Fruit fly (Drosophila melanogaster) whole organism, embryonic: ENCODE measurements around the gene Hph.
A peak's percentile ranks its signal among the peaks of the same experiment; 100 is the strongest.

Experiments
- Bdp1 ChIP-seq: fragments of 200-800 bp; sonication (Bioruptor generic); optimal IDR thresholded peaks from 3 replicates; lab custom pipeline; 2016; ENCODE audit warnings: missing biosample characterization, missing genetic modification characterization
- CG10654 ChIP-seq: fragments of 200-800 bp; sonication (Bioruptor generic); optimal IDR thresholded peaks from 2 replicates; lab custom pipeline; 2016; ENCODE audit warnings: missing biosample characterization, missing genetic modification characterization
- CG11093 ChIP-seq: fragments of 200-800 bp; sonication (Bioruptor generic); IDR thresholded peaks from 3 replicates; pipeline ENCODE4 v1.3.6; 2022; ENCODE audit warnings: missing biosample characterization, missing genetic modification characterization
- CG11456 ChIP-seq: fragments of 200-800 bp; sonication (Bioruptor generic); IDR thresholded peaks from 3 replicates; pipeline ENCODE4 v1.3.6; 2022; ENCODE audit warnings: missing biosample characterization, missing genetic modification characterization
- CG13894 ChIP-seq: fragments of 200-800 bp; sonication (Bioruptor generic); optimal IDR thresholded peaks from 3 replicates; lab custom pipeline; 2018; ENCODE audit warnings: missing biosample characterization, mild to moderate bottlenecking, missing genetic modification characterization, moderate library complexity
- CG1602 ChIP-seq: fragments of 200-800 bp; sonication (Bioruptor generic); optimal IDR thresholded peaks from 3 replicates; lab custom pipeline; 2016; ENCODE audit warnings: missing biosample characterization, missing genetic modification characterization
- CG17186 ChIP-seq: fragments of 200-800 bp; sonication (Bioruptor generic); optimal IDR thresholded peaks from 3 replicates; lab custom pipeline; 2017; ENCODE audit warnings: missing biosample characterization, missing genetic modification reagents, missing genetic modification characterization
- CG17912 ChIP-seq: fragments of 200-800 bp; sonication (Bioruptor generic); optimal IDR thresholded peaks from 2 replicates; lab custom pipeline; 2018; ENCODE audit warnings: missing biosample characterization, mild to moderate bottlenecking, missing genetic modification characterization
- CG1792 ChIP-seq: fragments of 200-800 bp; sonication (Bioruptor generic); optimal IDR thresholded peaks from 2 replicates; lab custom pipeline; 2016; ENCODE audit warnings: missing biosample characterization, missing genetic modification characterization
- CG18262 ChIP-seq: fragments of 200-800 bp; optimal IDR thresholded peaks from 3 replicates; lab custom pipeline; 2019; ENCODE audit warnings: missing biosample characterization, mild to moderate bottlenecking, missing genetic modification characterization, moderate library complexity
- CG1832 ChIP-seq: fragments of 200-800 bp; sonication (Bioruptor generic); optimal IDR thresholded peaks from 2 replicates; lab custom pipeline; 2017; ENCODE audit warnings: missing biosample characterization, mild to moderate bottlenecking, missing genetic modification characterization, inconsistent platforms
- CG2129 ChIP-seq: fragments of 200-800 bp; sonication (Bioruptor generic); IDR thresholded peaks from 2 replicates; pipeline ENCODE4 v1.3.6; 2022; ENCODE audit warnings: missing biosample characterization, missing genetic modification characterization; ENCODE audit not compliant: partially characterized antibody
- CG31441 ChIP-seq: fragments of 200-800 bp; sonication (Bioruptor generic); IDR thresholded peaks from 2 replicates; pipeline ENCODE4 v1.3.6; 2022; ENCODE audit warnings: missing biosample characterization, missing genetic modification characterization
- CG34224 ChIP-seq: fragments of 200-800 bp; sonication (Bioruptor generic); IDR thresholded peaks from 3 replicates; pipeline ENCODE4 v1.3.6; 2022; ENCODE audit warnings: missing biosample characterization, missing genetic modification characterization; ENCODE audit not compliant: partially characterized antibody
- CG43689 ChIP-seq: fragments of 200-800 bp; sonication (Bioruptor generic); IDR thresholded peaks from 2 replicates; pipeline ENCODE4 v1.3.6; 2022; ENCODE audit warnings: missing biosample characterization, missing genetic modification characterization
- CG4424 ChIP-seq: fragments of 200-800 bp; sonication (Bioruptor generic); optimal IDR thresholded peaks from 3 replicates; lab custom pipeline; 2016; ENCODE audit warnings: missing biosample characterization, missing genetic modification characterization
- CG4617 ChIP-seq: fragments of 200-800 bp; sonication (Bioruptor generic); optimal IDR thresholded peaks from 3 replicates; lab custom pipeline; 2016; ENCODE audit warnings: missing biosample characterization, missing genetic modification characterization, borderline replicate concordance
- CG6683 ChIP-seq: fragments of 200-800 bp; sonication (Bioruptor generic); optimal IDR thresholded peaks from 2 replicates; lab custom pipeline; 2017; ENCODE audit warnings: missing biosample characterization, mild to moderate bottlenecking, missing genetic modification characterization, missing genetic modification reagents
- CG6689 ChIP-seq: fragments of 200-800 bp; sonication (Bioruptor generic); IDR thresholded peaks from 2 replicates; pipeline ENCODE4 v1.3.6; 2022; ENCODE audit warnings: missing biosample characterization, missing genetic modification characterization
- CG7928 ChIP-seq: fragments of 200-800 bp; sonication (Bioruptor generic); optimal IDR thresholded peaks from 2 replicates; lab custom pipeline; 2017; ENCODE audit warnings: missing biosample characterization, mild to moderate bottlenecking, missing genetic modification characterization
- CG7987 ChIP-seq: fragments of 200-800 bp; sonication (Bioruptor generic); optimal IDR thresholded peaks from 2 replicates; lab custom pipeline; 2018; ENCODE audit warnings: missing biosample characterization, mild to moderate bottlenecking, missing genetic modification characterization, moderate library complexity
- CG8089 ChIP-seq: fragments of 200-800 bp; sonication (Bioruptor generic); optimal IDR thresholded peaks from 3 replicates; lab custom pipeline; 2016; ENCODE audit warnings: missing biosample characterization, missing genetic modification characterization
- D19A ChIP-seq: fragments of 200-800 bp; optimal IDR thresholded peaks from 3 replicates; lab custom pipeline; 2019; ENCODE audit warnings: missing biosample characterization, mild to moderate bottlenecking, missing genetic modification characterization, moderate library complexity
- D19B ChIP-seq: fragments of 200-800 bp; sonication (Bioruptor generic); optimal IDR thresholded peaks from 2 replicates; lab custom pipeline; 2017; ENCODE audit warnings: missing biosample characterization, mild to moderate bottlenecking, missing genetic modification characterization
- Dad ChIP-seq: fragments of 200-800 bp; sonication (Bioruptor generic); optimal IDR thresholded peaks from 3 replicates; lab custom pipeline; 2016; ENCODE audit warnings: missing biosample characterization, missing genetic modification characterization
- Dfd ChIP-seq, 2 experiments: fragments of >200 bp; optimal IDR thresholded peaks; 2 replicates each; lab custom pipeline; 2017; ENCODE audit warnings: missing biosample characterization in 2 of 2, missing genetic modification characterization in 2 of 2
- Dll ChIP-seq: fragments of 200-800 bp; sonication (Bioruptor generic); IDR thresholded peaks from 4 replicates; pipeline ENCODE4 v1.3.6; 2022; ENCODE audit warnings: missing biosample characterization, missing genetic modification characterization; ENCODE audit not compliant: partially characterized antibody
- Fer2 ChIP-seq: fragments of 200-800 bp; sonication (Bioruptor generic); optimal IDR thresholded peaks from 2 replicates; lab custom pipeline; 2018; ENCODE audit warnings: missing biosample characterization, mild to moderate bottlenecking, missing genetic modification characterization, moderate library complexity
- HLH3B ChIP-seq: fragments of 200-800 bp; sonication (Bioruptor generic); IDR thresholded peaks from 2 replicates; pipeline ENCODE4 v1.3.6; 2022; ENCODE audit warnings: missing biosample characterization, missing genetic modification characterization
- Lpt ChIP-seq: fragments of >200 bp; optimal IDR thresholded peaks from 2 replicates; lab custom pipeline; 2018; ENCODE audit warnings: missing biosample characterization, missing genetic modification characterization
- Sry-β ChIP-seq: fragments of 200-800 bp; sonication (Bioruptor generic); optimal IDR thresholded peaks from 2 replicates; lab custom pipeline; 2018; ENCODE audit warnings: missing biosample characterization, mild to moderate bottlenecking, missing genetic modification characterization, moderate library complexity
- ash1 ChIP-seq: fragments of 200-800 bp; sonication (Bioruptor generic); optimal IDR thresholded peaks from 2 replicates; lab custom pipeline; 2018; ENCODE audit warnings: missing biosample characterization, mild to moderate bottlenecking, missing genetic modification characterization
- ato ChIP-seq: fragments of 200-800 bp; sonication (Bioruptor generic); IDR thresholded peaks from 2 replicates; pipeline ENCODE4 v1.3.6; 2022; ENCODE audit warnings: missing biosample characterization, missing genetic modification characterization; ENCODE audit not compliant: partially characterized antibody
- bab2 ChIP-seq: fragments of 200-800 bp; sonication (Bioruptor generic); optimal IDR thresholded peaks from 2 replicates; lab custom pipeline; 2016; ENCODE audit warnings: missing biosample characterization, missing genetic modification characterization
- bbx ChIP-seq: fragments of 200-800 bp; sonication (Bioruptor generic); IDR thresholded peaks from 2 replicates; pipeline ENCODE4 v1.3.6; 2022; ENCODE audit warnings: missing biosample characterization, missing genetic modification characterization; ENCODE audit not compliant: partially characterized antibody
- btn ChIP-seq: fragments of 200-800 bp; sonication (Bioruptor generic); optimal IDR thresholded peaks from 2 replicates; lab custom pipeline; 2016; ENCODE audit warnings: missing biosample characterization, missing genetic modification characterization
- cad ChIP-seq: fragments of >200 bp; optimal IDR thresholded peaks from 2 replicates; lab custom pipeline; 2017; ENCODE audit warnings: missing biosample characterization, missing genetic modification characterization
- cas ChIP-seq: fragments of 200-800 bp; sonication (Bioruptor generic); IDR thresholded peaks from 2 replicates; pipeline ENCODE4 v1.3.6; 2022; ENCODE audit warnings: missing biosample characterization, missing genetic modification characterization
- chinmo ChIP-seq: fragments of 200-800 bp; sonication (Bioruptor generic); IDR thresholded peaks from 4 replicates; pipeline ENCODE4 v1.3.6; 2022; ENCODE audit warnings: missing biosample characterization, missing genetic modification characterization; ENCODE audit not compliant: partially characterized antibody
- corto ChIP-seq: fragments of 200-800 bp; sonication (Bioruptor generic); optimal IDR thresholded peaks from 2 replicates; lab custom pipeline; 2016; ENCODE audit warnings: missing biosample characterization, mild to moderate bottlenecking, missing genetic modification characterization, moderate library complexity
- cwo ChIP-seq: fragments of 200-800 bp; sonication (Bioruptor generic); optimal IDR thresholded peaks from 3 replicates; lab custom pipeline; 2017; ENCODE audit warnings: missing biosample characterization, missing genetic modification characterization, mild to moderate bottlenecking, moderate library complexity, missing genetic modification reagents
- exex ChIP-seq: fragments of 200-800 bp; sonication (Bioruptor generic); optimal IDR thresholded peaks from 4 replicates; lab custom pipeline; 2018; ENCODE audit warnings: missing biosample characterization, mild to moderate bottlenecking, missing genetic modification characterization, moderate library complexity
- kah ChIP-seq: fragments of 200-800 bp; sonication (Bioruptor generic); optimal IDR thresholded peaks from 2 replicates; lab custom pipeline; 2018; ENCODE audit warnings: missing biosample characterization, mild to moderate bottlenecking, missing genetic modification characterization
- nau ChIP-seq: fragments of 200-800 bp; sonication (Bioruptor generic); optimal IDR thresholded peaks from 3 replicates; lab custom pipeline; 2017; ENCODE audit warnings: missing biosample characterization, mild to moderate bottlenecking, missing genetic modification characterization, missing genetic modification reagents
- pho ChIP-seq: fragments of 200-800 bp; sonication (Bioruptor generic); optimal IDR thresholded peaks from 2 replicates; lab custom pipeline; 2016; ENCODE audit warnings: missing biosample characterization, missing genetic modification characterization
- pnt ChIP-seq: fragments of 200-800 bp; sonication (Bioruptor generic); optimal IDR thresholded peaks from 3 replicates; lab custom pipeline; 2016; ENCODE audit warnings: missing biosample characterization, missing genetic modification characterization
- salm ChIP-seq: fragments of 200-800 bp; sonication (Bioruptor generic); optimal IDR thresholded peaks from 2 replicates; lab custom pipeline; 2018; ENCODE audit warnings: missing biosample characterization, mild to moderate bottlenecking, missing genetic modification characterization
- sim ChIP-seq: fragments of 200-800 bp; sonication (Bioruptor generic); IDR thresholded peaks from 2 replicates; pipeline ENCODE4 v1.3.6; 2022; ENCODE audit warnings: missing biosample characterization, missing genetic modification characterization
- slou ChIP-seq: fragments of 200-800 bp; sonication (Bioruptor generic); optimal IDR thresholded peaks from 3 replicates; lab custom pipeline; 2016; ENCODE audit warnings: missing biosample characterization, missing genetic modification characterization
- z ChIP-seq: fragments of 200-800 bp; sonication (Bioruptor generic); IDR thresholded peaks from 3 replicates; pipeline ENCODE4 v1.3.6; 2022; ENCODE audit warnings: missing biosample characterization, missing genetic modification characterization

Hph gene

DNA sequence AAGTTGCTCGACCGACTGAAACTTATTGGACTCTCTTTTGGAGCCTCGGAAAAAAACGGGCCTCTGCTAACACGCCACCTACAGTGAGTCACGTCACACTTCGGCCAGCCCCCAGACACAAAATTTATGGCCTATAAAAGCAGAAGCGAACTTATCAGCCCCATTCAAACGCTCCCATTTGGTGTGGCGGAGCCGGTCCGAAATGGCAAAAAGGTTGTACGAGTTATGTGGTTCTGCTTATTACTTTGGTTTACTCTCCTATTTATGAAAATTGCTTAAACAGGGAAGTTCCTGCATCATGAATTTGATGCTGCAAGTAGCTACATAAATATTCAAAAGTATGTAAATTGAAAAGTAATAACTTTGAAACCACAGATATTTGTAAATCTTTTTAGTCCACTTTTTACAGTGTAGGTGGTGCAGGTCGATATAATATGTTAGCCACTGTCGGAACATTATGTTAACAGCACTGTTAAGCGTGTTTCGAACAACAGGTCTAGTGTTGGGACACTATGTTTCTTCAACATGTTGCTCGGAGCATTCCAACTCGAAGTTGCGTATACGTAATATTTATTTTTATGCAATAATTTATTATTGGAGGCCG is 26.6 kb downstream of the Hph start (continued):
- TF ChIP-seq exex (tag; lab: Kevin White, UChicago) (peak; percentile 73), kah (GFP tag; lab: Kevin White, UChicago) (peak; percentile 74), CG11093 (GFP tag; lab: Robert Waterston, UW) (peak; percentile 70; the same call in 2 of the 3 replicates), bab2 (GFP tag; lab: Kevin White, UChicago) (peak; percentile 87), CG8089 (GFP tag; lab: Kevin White, UChicago) (peak; percentile 89), Dll (GFP tag; lab: Robert Waterston, UW) (no peak), CG43689 (GFP tag; lab: Robert Waterston, UW) (no peak), CG6689 (GFP tag; lab: Robert Waterston, UW) (peak; percentile 87), Dad (peak; percentile 88), CG7987 (GFP tag; lab: Kevin White, UChicago) (peak; percentile 79), pho (GFP tag; lab: Kevin White, UChicago) (peak; percentile 94), CG6683 (GFP tag; lab: Kevin White, UChicago) (peak; percentile 87), CG1792 (GFP tag; lab: Kevin White, UChicago) (peak; percentile 87), Bdp1 (GFP tag; lab: Kevin White, UChicago) (peak; percentile 77), Sry-β (peak; percentile 42), CG17186 (GFP tag; lab: Kevin White, UChicago) (peak; percentile 67), CG1832 (GFP tag; lab: Kevin White, UChicago) (no peak), pnt (GFP tag; lab: Kevin White, UChicago) (peak; percentile 93), CG1602 (GFP tag; lab: Kevin White, UChicago) (peak; percentile 80), cas (GFP tag; lab: Robert Waterston, UW) (peak; percentile 84), bbx (GFP tag; lab: Robert Waterston, UW) (no peak), CG11456 (GFP tag; lab: Robert Waterston, UW) (peak; percentile 79; the same call in 1 of the 3 replicates), ash1 (GFP tag; lab: Kevin White, UChicago) (peak; percentile 22), CG2129 (GFP tag; lab: Robert Waterston, UW) (no peak), D19A (tag; lab: Kevin White, UChicago) (peak; percentile 86), CG18262 (tag; lab: Kevin White, UChicago) (peak; percentile 93), ato (GFP tag; lab: Robert Waterston, UW) (no peak), CG13894 (tag; lab: Kevin White, UChicago) (peak; percentile 94), D19B (GFP tag; lab: Kevin White, UChicago) (peak; percentile 85), cad (GFP tag; lab: Kevin White, UChicago) (no peak), CG7928 (GFP tag; lab: Kevin White, UChicago) (peak; percentile 68), CG4617 (GFP tag; lab: Kevin White, UChicago) (peak; percentile 51), CG10654 (peak; percentile 84), CG34224 (no peak), CG31441 (GFP tag; lab: Robert Waterston, UW) (peak; percentile 93), salm (tag; lab: Kevin White, UChicago) (peak; percentile 82), Dfd (GFP tag; optimal IDR thresholded peaks at IDR 0.05; lab: Kevin White, UChicago) (no peak), btn (peak; percentile 77), sim (GFP tag; lab: Robert Waterston, UW) (peak; percentile 27; the same call in 1 of the 2 replicates), slou (peak; percentile 77), Lpt (no peak), chinmo (no peak), CG17912 (GFP tag; lab: Kevin White, UChicago) (peak; percentile 77), cwo (GFP tag; lab: Kevin White, UChicago) (peak; percentile 90), corto (GFP tag; lab: Kevin White, UChicago) (peak; percentile 34), HLH3B (GFP tag; lab: Robert Waterston, UW) (peak; percentile 68), z (GFP tag; lab: Robert Waterston, UW) (no peak), CG4424 (GFP tag; lab: Kevin White, UChicago) (peak; percentile 89), Fer2 (peak; percentile 77), nau (peak; percentile 94)
